Worm (Caenorhabditis elegans) whole organism, early embryonic: ENCODE data around the gene abhd-5.2.

Experiments
- aly-1 ChIP-seq: sonication (generic microtip); optimal IDR thresholded peaks from 2 replicates; lab custom pipeline; 2016; ENCODE audit warnings: missing genetic modification characterization, missing compliant biosample characterization
- ceh-36 ChIP-seq: sonication (generic microtip); optimal IDR thresholded peaks from 2 replicates; lab custom pipeline; 2016; ENCODE audit warnings: missing genetic modification characterization, inconsistent platforms, missing compliant biosample characterization
- tra-4 ChIP-seq: sonication (generic microtip); optimal IDR thresholded peaks from 2 replicates; lab custom pipeline; 2017; ENCODE audit warnings: missing genetic modification characterization, missing compliant biosample characterization

ce11 chrV:4842544-4842943, 1.9 kb upstream of the abhd-5.2 start, which contains the start of the genes cwp-2 and cwp-3:
- TF ChIP-seq ceh-36 (tag; lab: Kevin White, UChicago): no peak
- TF ChIP-seq tra-4 (tag; lab: Kevin White, UChicago): no peak
- TF ChIP-seq aly-1 (tag; lab: Kevin White, UChicago): no peak
